Worm (Caenorhabditis elegans) whole organism, early embryonic: ENCODE data around the gene hlh-30.

ENCODE experiments used
- aly-1 ChIP-seq: sonication (generic microtip); optimal IDR thresholded peaks from 2 replicates; lab custom pipeline; 2016; ENCODE audit warnings: missing genetic modification characterization, missing compliant biosample characterization
- ama-1 ChIP-seq: fragments of 150-350 bp; optimal IDR thresholded peaks from 2 replicates; lab custom pipeline; 2014
- tbx-11 ChIP-seq: fragments of 200-800 bp; sonication (Bioruptor generic); IDR thresholded peaks from 2 replicates; pipeline ENCODE4 v1.3.6; 2022; ENCODE audit warnings: missing genetic modification characterization, missing compliant biosample characterization

DNA sequence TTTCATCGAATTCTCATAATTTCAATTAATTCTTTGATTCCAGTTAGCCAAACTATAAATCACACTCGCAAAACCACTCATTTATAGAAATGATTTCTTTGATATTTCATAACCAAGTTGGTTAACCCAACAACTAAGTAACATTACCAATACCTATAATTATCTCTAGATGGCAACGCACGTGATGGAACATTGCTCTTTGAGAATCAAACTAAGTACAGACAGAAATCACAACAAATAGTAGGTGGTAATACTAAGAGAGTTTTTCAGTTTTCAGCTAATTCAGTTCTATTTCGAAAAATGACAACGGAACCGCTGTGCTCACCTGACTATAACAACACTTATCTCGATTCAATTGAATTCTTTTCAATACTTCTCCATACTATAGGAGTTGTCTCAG lies 53.1 kb downstream of the hlh-30 start, which contains the start of gene srh-223:
- TF ChIP-seq aly-1 (tag; lab: Kevin White, UChicago) (no peak), ama-1 (lab: Kevin White, UChicago) (no peak), tbx-11 (GFP tag; lab: Robert Waterston, UW) (no peak)
